Worm (Caenorhabditis elegans): ENCODE data around the gene F59B2.15.
A peak's percentile ranks its signal among the peaks of the same experiment; 100 is the strongest.
"Not testable (repeated sequence)": the region's sequence is repeated elsewhere in the genome, so short reads cannot be mapped to it uniquely, and the experiment has no call there.

Gene F59B2.15

ce11 chrIII:8989752-8990151 lies 12.7 kb downstream of the F59B2.15 start, which contains the start of gene R08D7.7:
R08D7.7 (plus strand) TSS chrIII:8990052.
- not testable (repeated sequence) for TF ChIP-seq efl-3 (GFP tag; optimal IDR thresholded peaks at IDR 0.05); sup-37 (GFP tag; optimal IDR thresholded peaks at IDR 0.05); ceh-82 (tag; optimal IDR thresholded peaks at IDR 0.05)

- peak; percentile 39 for TF ChIP-seq fkh-8 (tag; optimal IDR thresholded peaks at IDR 0.05)
- no peak for TF ChIP-seq unc-62 (GFP tag; optimal IDR thresholded peaks at IDR 0.05)
- TF ChIP-seq lin-14 (GFP tag; optimal IDR thresholded peaks at IDR 0.05), result peak; percentile 64
- TF ChIP-seq lsy-2 (tag; optimal IDR thresholded peaks at IDR 0.05), result peak in 1 of 2 experiments; percentile 9
- peak in 1 of 3 experiments; percentile 14 for TF ChIP-seq ceh-82 (tag; optimal IDR thresholded peaks at IDR 0.05)
- TF ChIP-seq egl-13 (tag; optimal IDR thresholded peaks at IDR 0.05), result no peak
- no peak for TF ChIP-seq nhr-12 (tag; optimal IDR thresholded peaks at IDR 0.05)
- peak; percentile 2 for TF ChIP-seq skn-1 (tag; optimal IDR thresholded peaks at IDR 0.05)
Observed at ce11 chrIII:8988544-8988943, 13.9 kb downstream of the F59B2.15 start.

DNA sequence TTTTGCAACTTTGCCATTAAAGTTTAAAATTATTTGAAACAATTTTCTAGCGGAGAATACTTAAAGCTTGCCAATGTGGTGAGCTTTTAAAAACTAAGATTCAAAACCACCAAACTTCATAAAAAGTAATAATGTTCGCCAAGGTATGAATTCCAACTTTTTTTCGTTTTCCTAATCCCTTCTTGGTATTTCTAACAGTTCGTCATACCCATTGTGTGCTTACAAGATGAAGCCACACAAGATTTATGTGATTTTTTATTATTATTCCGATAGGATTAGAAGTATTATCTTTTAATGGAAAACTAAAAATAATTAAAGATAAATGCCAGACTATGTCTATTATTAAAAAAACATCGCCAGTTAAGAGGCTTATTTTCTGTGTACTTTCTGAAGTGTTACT lies 14.4 kb downstream of the F59B2.15 start:
- TF ChIP-seq nhr-237 (tag; optimal IDR thresholded peaks at IDR 0.05) (no peak), nhr-47 (tag; optimal IDR thresholded peaks at IDR 0.05) (peak; percentile 34), pax-3 (tag; optimal IDR thresholded peaks at IDR 0.05) (peak; percentile 70), dsc-1 (tag; optimal IDR thresholded peaks at IDR 0.05) (peak; percentile 95), sox-4 (tag; optimal IDR thresholded peaks at IDR 0.05) (peak; percentile 52), jun-1 (tag; optimal IDR thresholded peaks at IDR 0.05) (no peak), efl-3 (GFP tag; optimal IDR thresholded peaks at IDR 0.05) (no peak), lin-13 (GFP tag; optimal IDR thresholded peaks at IDR 0.05) (no peak), ceh-90 (tag; optimal IDR thresholded peaks at IDR 0.05) (no peak), sup-37 (GFP tag; optimal IDR thresholded peaks at IDR 0.05) (no peak)

ce11 chrIII:8986872-8987271 lies 15.6 kb downstream of the F59B2.15 start:
- peak; percentile 67 for TF ChIP-seq dsc-1 (tag; optimal IDR thresholded peaks at IDR 0.05)
- no peak for TF ChIP-seq nhr-28 (tag; optimal IDR thresholded peaks at IDR 0.05)
- TF ChIP-seq ceh-82 (tag; optimal IDR thresholded peaks at IDR 0.05), result no peak
- no peak for TF ChIP-seq lin-15B (tag; optimal IDR thresholded peaks at IDR 0.05)
- no peak for TF ChIP-seq irx-1 (tag; optimal IDR thresholded peaks at IDR 0.05)
- TF ChIP-seq nhr-12 (tag; optimal IDR thresholded peaks at IDR 0.05), result no peak
- no peak for TF ChIP-seq fkh-10 (GFP tag; optimal IDR thresholded peaks at IDR 0.05)
- no peak for TF ChIP-seq Y116A8C.19 (tag; optimal IDR thresholded peaks at IDR 0.05; ENCODE audit: borderline replicate concordance)
- no peak for TF ChIP-seq grh-1 (GFP tag; IDR thresholded peaks at IDR 0.05)
- TF ChIP-seq F16B12.6 (tag; optimal IDR thresholded peaks at IDR 0.05), result no peak
- TF ChIP-seq unc-86 (tag; optimal IDR thresholded peaks at IDR 0.05), result no peak
- no peak for TF ChIP-seq C34B4.2 (tag; optimal IDR thresholded peaks at IDR 0.05)
- peak; percentile 53 for TF ChIP-seq snu-23 (GFP tag; optimal IDR thresholded peaks at IDR 0.05)
- no peak for TF ChIP-seq efl-3 (GFP tag; optimal IDR thresholded peaks at IDR 0.05)
- TF ChIP-seq mdl-1 (tag; optimal IDR thresholded peaks at IDR 0.05), result peak in 1 of 2 experiments; percentile 55
- peak in 1 of 2 experiments; percentile 41 for TF ChIP-seq lsy-2 (tag; optimal IDR thresholded peaks at IDR 0.05)
- no peak for TF ChIP-seq nhr-47 (tag; optimal IDR thresholded peaks at IDR 0.05)
- no peak for TF ChIP-seq ceh-8 (GFP tag; optimal IDR thresholded peaks at IDR 0.05)
- TF ChIP-seq egl-27 (tag; optimal IDR thresholded peaks at IDR 0.05), result no peak
- TF ChIP-seq unc-130 (tag; optimal IDR thresholded peaks at IDR 0.05), result no peak
- no peak for TF ChIP-seq fkh-4 (tag; optimal IDR thresholded peaks at IDR 0.05; ENCODE audit: borderline replicate concordance)
- peak; percentile 84 for TF ChIP-seq lin-14 (GFP tag; optimal IDR thresholded peaks at IDR 0.05)
- TF ChIP-seq elt-2 (tag; optimal IDR thresholded peaks at IDR 0.05), result no peak
- no peak for TF ChIP-seq zip-4 (GFP tag; optimal IDR thresholded peaks at IDR 0.05)
- TF ChIP-seq isw-1 (GFP tag; IDR thresholded peaks at IDR 0.05), result no peak
- TF ChIP-seq nhr-71 (tag; optimal IDR thresholded peaks at IDR 0.05), result peak; percentile 69
- no peak for TF ChIP-seq nhr-90 (tag; optimal IDR thresholded peaks at IDR 0.05; ENCODE audit: poor library complexity)
- no peak for TF ChIP-seq efl-1 (optimal IDR thresholded peaks at IDR 0.05)
- peak in 1 of 2 experiments; percentile 39 for TF ChIP-seq efl-1 (GFP tag; optimal IDR thresholded peaks at IDR 0.05 in 1 of 2)
- TF ChIP-seq ceh-90 (tag; optimal IDR thresholded peaks at IDR 0.05), result no peak
- peak; percentile 88 for TF ChIP-seq nhr-85 (tag)
- peak; percentile 85 for TF ChIP-seq blmp-1 (tag; optimal IDR thresholded peaks at IDR 0.05)
- peak; percentile 47 for TF ChIP-seq tbx-2 (tag; optimal IDR thresholded peaks at IDR 0.05)
- peak in 1 of 2 experiments; percentile 38 for TF ChIP-seq lin-35 (GFP tag; optimal IDR thresholded peaks at IDR 0.05)
- TF ChIP-seq skn-1 (tag; optimal IDR thresholded peaks at IDR 0.05), result peak; percentile 15
- peak; percentile 8 for TF ChIP-seq C16A3.4 (tag; optimal IDR thresholded peaks at IDR 0.05)
